Fruit fly (Drosophila melanogaster) whole organism, embryonic: ENCODE data around the gene CG14024.

Experiments
- CG10274 ChIP-seq: fragments of 200-800 bp; sonication (Bioruptor generic); optimal IDR thresholded peaks from 3 replicates; lab custom pipeline; 2017; ENCODE audit warnings: missing biosample characterization, mild to moderate bottlenecking, missing genetic modification characterization
- CG13894 ChIP-seq: fragments of 200-800 bp; sonication (Bioruptor generic); optimal IDR thresholded peaks from 3 replicates; lab custom pipeline; 2018; ENCODE audit warnings: missing biosample characterization, mild to moderate bottlenecking, missing genetic modification characterization, moderate library complexity
- CG16815 ChIP-seq: fragments of 200-800 bp; sonication (Bioruptor generic); optimal IDR thresholded peaks from 3 replicates; lab custom pipeline; 2017; ENCODE audit warnings: missing biosample characterization, mild to moderate bottlenecking, missing genetic modification characterization
- CG32772 ChIP-seq: fragments of 200-800 bp; sonication (Bioruptor generic); IDR thresholded peaks from 2 replicates; pipeline ENCODE4 v1.3.6; 2022; ENCODE audit warnings: missing biosample characterization, missing genetic modification characterization
- CG4282 ChIP-seq: fragments of 200-800 bp; sonication (Bioruptor generic); optimal IDR thresholded peaks from 2 replicates; lab custom pipeline; 2016; ENCODE audit warnings: missing biosample characterization, missing genetic modification characterization
- CG4360 ChIP-seq: fragments of 200-800 bp; sonication (Bioruptor generic); IDR thresholded peaks from 2 replicates; pipeline ENCODE4 v1.3.6; 2022; ENCODE audit warnings: missing biosample characterization, missing genetic modification characterization
- CG4404 ChIP-seq: fragments of 200-800 bp; sonication (Bioruptor generic); IDR thresholded peaks from 2 replicates; pipeline ENCODE4 v1.3.6; 2022; ENCODE audit warnings: missing biosample characterization, missing genetic modification characterization
- CG4424 ChIP-seq: fragments of 200-800 bp; sonication (Bioruptor generic); optimal IDR thresholded peaks from 3 replicates; lab custom pipeline; 2016; ENCODE audit warnings: missing biosample characterization, missing genetic modification characterization
- CG6654 ChIP-seq: fragments of 200-800 bp; sonication (Bioruptor generic); optimal IDR thresholded peaks from 2 replicates; lab custom pipeline; 2017; ENCODE audit warnings: missing biosample characterization, mild to moderate bottlenecking, missing genetic modification characterization
- CG7745 ChIP-seq: fragments of 200-800 bp; sonication (Bioruptor generic); optimal IDR thresholded peaks from 2 replicates; lab custom pipeline; 2018; ENCODE audit warnings: missing biosample characterization, mild to moderate bottlenecking, missing genetic modification characterization, moderate library complexity
- Chrac-16 ChIP-seq: fragments of 200-800 bp; sonication (Bioruptor generic); optimal IDR thresholded peaks from 3 replicates; lab custom pipeline; 2016; ENCODE audit warnings: missing biosample characterization, missing genetic modification characterization
- Deaf1 ChIP-seq: fragments of 200-800 bp; optimal IDR thresholded peaks from 3 replicates; lab custom pipeline; 2019; ENCODE audit warnings: missing biosample characterization, mild to moderate bottlenecking, missing genetic modification characterization, moderate library complexity
- Dfd ChIP-seq, 2 experiments: fragments of >200 bp; optimal IDR thresholded peaks; 2 replicates each; lab custom pipeline; 2017; ENCODE audit warnings: missing biosample characterization in 2 of 2, missing genetic modification characterization in 2 of 2
- Dip3 ChIP-seq: fragments of 200-800 bp; sonication (Bioruptor generic); optimal IDR thresholded peaks from 3 replicates; lab custom pipeline; 2016; ENCODE audit warnings: missing biosample characterization, missing genetic modification characterization
- Dll ChIP-seq: fragments of 200-800 bp; sonication (Bioruptor generic); IDR thresholded peaks from 4 replicates; pipeline ENCODE4 v1.3.6; 2022; ENCODE audit warnings: missing biosample characterization, missing genetic modification characterization; ENCODE audit not compliant: partially characterized antibody
- Eip74EF ChIP-seq, 2 experiments: fragments of 200-800 bp in 1 of 2; fragments of >200 bp in 1 of 2; sonication (Bioruptor generic) in 1 of 2; optimal IDR thresholded peaks; 2 replicates each; lab custom pipeline; 2017 to 2019; ENCODE audit warnings: missing biosample characterization in 2 of 2, missing genetic modification characterization in 2 of 2, mild to moderate bottlenecking in 1 of 2, moderate library complexity in 1 of 2
- Fer1 ChIP-seq: fragments of 200-800 bp; sonication (Bioruptor generic); optimal IDR thresholded peaks from 2 replicates; lab custom pipeline; 2017; ENCODE audit warnings: missing biosample characterization, mild to moderate bottlenecking, missing genetic modification characterization
- Fer3 ChIP-seq: fragments of 200-800 bp; sonication (Bioruptor generic); optimal IDR thresholded peaks from 2 replicates; lab custom pipeline; 2018; ENCODE audit warnings: missing biosample characterization, mild to moderate bottlenecking, missing genetic modification characterization, moderate library complexity
- Hmx ChIP-seq: fragments of 200-800 bp; sonication (Bioruptor generic); optimal IDR thresholded peaks from 2 replicates; lab custom pipeline; 2016; ENCODE audit warnings: missing biosample characterization, missing genetic modification characterization
- Lim3 ChIP-seq: fragments of 200-800 bp; sonication (Bioruptor generic); IDR thresholded peaks from 2 replicates; pipeline ENCODE4 v1.3.6; 2022; ENCODE audit warnings: missing biosample characterization, missing genetic modification characterization
- Myb ChIP-seq: fragments of 200-800 bp; sonication (Bioruptor generic); optimal IDR thresholded peaks from 2 replicates; lab custom pipeline; 2016; ENCODE audit warnings: missing biosample characterization, missing genetic modification characterization
- Nf-YB ChIP-seq: fragments of 200-800 bp; sonication (Bioruptor generic); optimal IDR thresholded peaks from 3 replicates; lab custom pipeline; 2019; ENCODE audit warnings: missing biosample characterization, mild to moderate bottlenecking, missing genetic modification characterization, moderate library complexity
- Sox102F ChIP-seq: fragments of 200-800 bp; sonication (Bioruptor generic); optimal IDR thresholded peaks from 2 replicates; lab custom pipeline; 2018; ENCODE audit warnings: missing biosample characterization, mild to moderate bottlenecking, missing genetic modification characterization, moderate library complexity
- Vsx1 ChIP-seq: fragments of 200-800 bp; sonication (Bioruptor generic); optimal IDR thresholded peaks from 2 replicates; lab custom pipeline; 2017; ENCODE audit warnings: missing biosample characterization, mild to moderate bottlenecking, missing genetic modification characterization, missing genetic modification reagents
- abd-A ChIP-seq: fragments of 200-800 bp; sonication (Bioruptor generic); optimal IDR thresholded peaks from 3 replicates; lab custom pipeline; 2019; ENCODE audit warnings: missing biosample characterization, mild to moderate bottlenecking, missing genetic modification characterization, moderate library complexity
- chif ChIP-seq, 2 experiments: fragments of 200-800 bp; sonication (Bioruptor generic); optimal IDR thresholded peaks; 3 replicates each; lab custom pipeline; 2016; ENCODE audit warnings: missing biosample characterization in 2 of 2, missing genetic modification characterization in 2 of 2
- chn ChIP-seq: fragments of 200-800 bp; sonication (Bioruptor generic); optimal IDR thresholded peaks from 2 replicates; lab custom pipeline; 2016; ENCODE audit warnings: missing biosample characterization, missing genetic modification characterization
- ftz-f1 ChIP-seq: fragments of 200-800 bp; sonication (Bioruptor generic); optimal IDR thresholded peaks from 2 replicates; lab custom pipeline; 2016; ENCODE audit warnings: missing biosample characterization, missing genetic modification characterization
- jigr1 ChIP-seq: fragments of 200-800 bp; sonication (Bioruptor generic); IDR thresholded peaks from 3 replicates; pipeline ENCODE4 v1.3.6; 2022; ENCODE audit warnings: missing biosample characterization, missing genetic modification characterization
- jing ChIP-seq: fragments of 200-800 bp; sonication (Bioruptor generic); optimal IDR thresholded peaks from 2 replicates; lab custom pipeline; 2018; ENCODE audit warnings: missing biosample characterization, mild to moderate bottlenecking, missing genetic modification characterization
- knrl ChIP-seq: fragments of 200-800 bp; sonication (Bioruptor generic); IDR thresholded peaks from 3 replicates; pipeline ENCODE4 v1.3.6; 2022; ENCODE audit warnings: missing biosample characterization, missing genetic modification characterization; ENCODE audit not compliant: partially characterized antibody
- nerfin-1 ChIP-seq: fragments of 200-800 bp; sonication (Bioruptor generic); optimal IDR thresholded peaks from 3 replicates; lab custom pipeline; 2019; ENCODE audit warnings: missing biosample characterization, mild to moderate bottlenecking, missing genetic modification characterization, moderate library complexity
- oc ChIP-seq: fragments of 200-800 bp; sonication (Bioruptor generic); optimal IDR thresholded peaks from 2 replicates; lab custom pipeline; 2018; ENCODE audit warnings: missing biosample characterization, mild to moderate bottlenecking, missing genetic modification characterization, moderate library complexity
- p53 ChIP-seq: fragments of 200-800 bp; sonication (Bioruptor generic); optimal IDR thresholded peaks from 2 replicates; lab custom pipeline; 2016; ENCODE audit warnings: missing biosample characterization, missing genetic modification characterization
- pho ChIP-seq: fragments of 200-800 bp; sonication (Bioruptor generic); optimal IDR thresholded peaks from 2 replicates; lab custom pipeline; 2016; ENCODE audit warnings: missing biosample characterization, missing genetic modification characterization
- ranshi ChIP-seq: fragments of 200-800 bp; sonication (Bioruptor generic); IDR thresholded peaks from 2 replicates; pipeline ENCODE4 v1.3.6; 2022; ENCODE audit warnings: missing biosample characterization, missing genetic modification characterization
- repo ChIP-seq: fragments of 200-800 bp; sonication (Bioruptor generic); optimal IDR thresholded peaks from 2 replicates; lab custom pipeline; 2016; ENCODE audit warnings: missing biosample characterization, missing genetic modification characterization
- vfl ChIP-seq: fragments of 200-800 bp; sonication (Bioruptor generic); optimal IDR thresholded peaks from 2 replicates; lab custom pipeline; 2016; ENCODE audit warnings: missing biosample characterization, missing genetic modification characterization
- wdn ChIP-seq: fragments of 200-800 bp; sonication (Bioruptor generic); IDR thresholded peaks from 2 replicates; pipeline ENCODE4 v1.3.6; 2022; ENCODE audit warnings: missing biosample characterization, missing genetic modification characterization

CG14024 gene

DNA sequence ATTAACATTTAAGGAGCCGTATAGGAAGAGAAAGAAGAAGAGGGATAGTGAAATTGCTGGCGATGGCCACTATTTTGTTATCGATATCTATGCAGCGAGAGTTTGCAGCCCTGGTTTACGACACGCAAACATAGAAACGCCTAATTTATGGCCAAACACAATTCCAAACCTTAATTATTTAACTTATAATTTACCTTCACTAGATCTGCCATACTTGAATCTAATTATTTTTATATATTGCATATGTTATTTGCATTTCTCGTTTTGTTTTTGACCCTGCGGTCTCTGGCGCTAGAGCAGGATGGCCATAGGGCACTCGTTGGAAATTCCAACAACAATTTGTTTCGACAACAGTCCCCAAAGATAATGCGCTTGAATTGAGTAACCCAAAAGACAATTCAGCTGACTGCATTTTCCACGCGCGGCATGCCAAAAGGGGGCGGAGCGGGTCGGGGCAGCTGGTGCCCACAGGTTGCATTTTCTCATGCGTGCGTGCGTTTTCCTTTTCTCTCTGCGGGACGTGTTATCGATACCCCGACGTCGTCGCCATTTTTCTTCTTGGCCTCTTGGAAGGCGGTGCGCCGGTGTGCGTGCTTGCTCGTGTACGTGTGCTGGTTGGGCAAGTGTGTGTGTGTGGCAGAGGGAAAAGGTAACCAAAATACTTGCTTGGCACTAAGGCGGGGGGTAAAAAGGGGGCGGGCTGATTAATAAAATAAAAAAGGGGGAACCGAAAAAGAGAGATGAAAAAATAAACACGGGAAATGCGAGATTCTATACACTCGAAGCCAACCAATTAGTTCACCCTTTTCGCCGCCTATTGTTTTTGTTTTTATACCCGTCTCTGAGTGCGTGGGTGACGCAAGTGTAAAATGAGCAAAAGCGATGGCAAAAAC lies 10.5 kb upstream of the CG14024 start (continued):
- TF ChIP-seq chif (GFP tag; optimal IDR thresholded peaks at IDR 0.05; lab: Kevin White, UChicago) (peak in 1 of 2 experiments; percentile 10), Hmx (no peak), CG13894 (tag; lab: Kevin White, UChicago) (no peak), vfl (GFP tag; lab: Kevin White, UChicago) (peak; percentile 40), wdn (no peak), repo (GFP tag; lab: Kevin White, UChicago) (no peak), ftz-f1 (no peak), CG4282 (GFP tag; lab: Kevin White, UChicago) (no peak), Nf-YB (GFP tag; lab: Kevin White, UChicago) (no peak), CG16815 (GFP tag; lab: Kevin White, UChicago) (peak; percentile 24), Chrac-16 (GFP tag; lab: Kevin White, UChicago) (peak; percentile 44), oc (tag; lab: Kevin White, UChicago) (no peak), Myb (GFP tag; lab: Kevin White, UChicago) (no peak), jing (GFP tag; lab: Kevin White, UChicago) (no peak), abd-A (tag; lab: Kevin White, UChicago) (no peak), p53 (GFP tag; lab: Kevin White, UChicago) (no peak), knrl (peak; percentile 76), CG6654 (GFP tag; lab: Kevin White, UChicago) (no peak), Fer1 (GFP tag; lab: Kevin White, UChicago) (peak; percentile 20), Dip3 (GFP tag; lab: Kevin White, UChicago) (peak; percentile 24), Fer3 (tag; lab: Kevin White, UChicago) (no peak), Vsx1 (no peak), Eip74EF (GFP tag; optimal IDR thresholded peaks at IDR 0.05; lab: Kevin White, UChicago) (no peak), nerfin-1 (no peak), CG10274 (GFP tag; lab: Kevin White, UChicago) (no peak), pho (GFP tag; lab: Kevin White, UChicago) (no peak), CG4404 (GFP tag; lab: Robert Waterston, UW) (no peak), CG4424 (no peak), jigr1 (no peak), ranshi (no peak; the same call in 1 of the 2 replicates), Sox102F (GFP tag; lab: Kevin White, UChicago) (peak; percentile 59), chn (GFP tag; lab: Kevin White, UChicago) (peak; percentile 48)

DNA sequence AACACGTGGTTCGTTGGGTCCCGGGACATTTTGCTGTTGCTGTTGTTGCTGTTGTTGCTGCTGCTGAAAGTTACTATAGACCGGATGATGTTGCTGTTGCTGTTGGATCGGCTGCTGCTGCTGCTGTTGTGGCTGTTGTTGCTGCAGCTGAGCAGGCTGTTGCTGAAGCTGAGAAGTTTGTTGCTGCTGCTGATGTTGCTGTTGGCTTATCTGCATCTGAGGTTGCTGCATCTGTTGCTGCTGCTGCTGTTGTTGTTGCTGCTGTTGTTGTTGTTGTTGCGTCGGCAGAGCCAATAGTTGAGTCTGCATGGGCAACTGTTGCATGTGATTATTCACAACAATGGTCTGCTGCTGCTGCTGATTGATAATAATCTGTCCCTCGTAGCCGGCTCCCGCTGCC lies 6.3 kb upstream of the CG14024 start:
- TF ChIP-seq Deaf1 (no peak), Dfd (GFP tag; optimal IDR thresholded peaks at IDR 0.05; lab: Kevin White, UChicago) (peak in 1 of 2 experiments; percentile 84), CG4360 (peak; percentile 47), CG32772 (GFP tag; lab: Robert Waterston, UW) (no peak)

DNA sequence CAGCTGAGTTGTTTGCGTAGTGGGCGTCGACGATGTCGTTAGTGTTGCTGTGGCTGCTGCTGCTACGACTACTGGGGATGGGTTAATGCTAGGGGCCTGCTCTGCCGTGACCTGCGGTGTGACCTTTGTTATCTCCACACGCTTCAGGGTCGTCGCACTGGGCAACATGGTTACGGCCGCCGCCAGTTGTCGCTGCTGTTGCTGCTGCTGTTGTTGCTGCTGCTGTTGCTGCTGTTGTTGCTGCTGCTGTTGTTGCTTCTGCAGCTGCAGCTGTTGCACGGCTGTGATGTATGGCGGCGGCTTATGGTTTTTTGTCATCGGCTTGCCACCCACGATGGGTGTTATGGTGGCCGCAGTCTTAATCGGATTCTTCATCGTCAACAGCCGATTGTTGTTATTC lies 5.4 kb upstream of the CG14024 start:
- TF ChIP-seq CG7745 (no peak), Nf-YB (GFP tag; lab: Kevin White, UChicago) (no peak), Lim3 (GFP tag; lab: Robert Waterston, UW) (no peak), Dfd (GFP tag; optimal IDR thresholded peaks at IDR 0.05; lab: Kevin White, UChicago) (peak in 1 of 2 experiments; percentile 68), Dll (no peak)
